Fruit fly (Drosophila melanogaster) S2 (cell line): ENCODE data around the gene Mul1.

Experiments used
- CG8478 ChIP-seq: fragments of >200 bp; optimal IDR thresholded peaks from 2 replicates; lab custom pipeline; 2018
- CTCF ChIP-seq, 2 experiments: fragments of >200 bp; optimal IDR thresholded peaks; 2 replicates each; lab custom pipeline; 2018

- TF ChIP-seq CG8478 (lab: Kevin White, UChicago) (no peak), CTCF (optimal IDR thresholded peaks at IDR 0.05; lab: Kevin White, UChicago) (no peak)
These were observed 38.1 kb downstream of the Mul1 start, which contains the start of gene Ugt305A1 for dm6 chr3L:4059293-4059820.
